Fruit fly (Drosophila melanogaster) whole organism: ENCODE measurements around the gene dnc.

Experiments used
- CG8478 ChIP-seq: fragments of >200 bp; optimal IDR thresholded peaks from 2 replicates; lab custom pipeline; 2018; ENCODE audit warnings: inconsistent platforms
- Dll ChIP-seq: fragments of >200 bp; optimal IDR thresholded peaks from 2 replicates; lab custom pipeline; 2017
- pan ChIP-seq: fragments of >200 bp; optimal IDR thresholded peaks from 2 replicates; lab custom pipeline; 2017
- psq ChIP-seq: fragments of >200 bp; optimal IDR thresholded peaks from 2 replicates; lab custom pipeline; 2017
- usp ChIP-seq: fragments of >200 bp; optimal IDR thresholded peaks from 2 replicates; lab custom pipeline; 2017; ENCODE audit warnings: missing biosample characterization, missing genetic modification characterization, mixed read lengths

DNA sequence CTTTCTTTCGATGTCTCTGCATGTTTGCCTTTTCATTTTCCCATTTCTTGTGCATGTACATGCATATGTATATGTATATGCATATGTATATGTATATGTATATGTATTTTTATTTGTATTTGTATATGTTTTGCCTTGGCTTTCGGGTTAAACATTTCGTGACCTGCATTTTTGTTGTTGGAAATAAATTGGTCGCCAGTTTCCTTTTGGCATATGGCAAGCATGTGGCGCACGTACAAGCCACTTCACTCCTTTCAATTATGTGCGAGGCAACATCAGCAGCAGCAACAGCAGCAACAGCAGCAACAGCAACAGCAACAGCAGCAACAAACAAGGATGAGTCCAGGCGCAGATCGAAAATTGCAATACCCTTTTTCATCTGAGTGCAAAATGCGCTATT is 175.3 kb downstream of the dnc start:
- TF ChIP-seq CG8478 (lab: Kevin White, UChicago) (no peak), usp (GFP tag; lab: Kevin White, UChicago) (no peak), pan (no peak), Dll (lab: Kevin White, UChicago) (no peak), psq (lab: Kevin White, UChicago) (no peak)
